Worm (Caenorhabditis elegans): ENCODE results near the gene tcer-1.
A peak's percentile ranks its signal among the peaks of the same experiment; 100 is the strongest.

Gene tcer-1

ce11 chrII:7022370-7023001 lies 27.4 kb downstream of the tcer-1 start, which contains the start of the genes lst-6 and lst-5:
Gene lst-6, minus strand, starts transcription at chrII:7022509.
Gene lst-5, plus strand, starts transcription at chrII:7022913.
- TF ChIP-seq fkh-10 (GFP tag; optimal IDR thresholded peaks at IDR 0.05) (peak; percentile 57), lin-15B (tag; optimal IDR thresholded peaks at IDR 0.05) (peak; percentile 72), nfya-1 (tag; optimal IDR thresholded peaks at IDR 0.05; ENCODE audit: insufficient read depth) (peak; percentile 67), nhr-11 (tag; optimal IDR thresholded peaks at IDR 0.05) (no peak), ceh-28 (tag; optimal IDR thresholded peaks at IDR 0.05) (peak; percentile 34), elt-2 (tag; optimal IDR thresholded peaks at IDR 0.05) (peak; percentile 94), nhr-12 (tag; optimal IDR thresholded peaks at IDR 0.05) (no peak), lin-39 (tag; optimal IDR thresholded peaks at IDR 0.05) (no peak), ceh-82 (tag; optimal IDR thresholded peaks at IDR 0.05) (no peak), nhr-76 (tag; optimal IDR thresholded peaks at IDR 0.05) (no peak), ceh-16 (tag; optimal IDR thresholded peaks at IDR 0.05) (no peak), hmg-11 (tag; optimal IDR thresholded peaks at IDR 0.05) (peak; percentile 79), pha-4 (tag; optimal IDR thresholded peaks at IDR 0.05) (peak; percentile 76), jun-1 (tag; optimal IDR thresholded peaks at IDR 0.05) (peak; percentile 47), snpc-4 (tag; optimal IDR thresholded peaks at IDR 0.05) (peak; percentile 27), pqm-1 (tag; optimal IDR thresholded peaks at IDR 0.05) (peak; percentile 30)

ce11 chrII:7012592-7012991 lies 37.3 kb downstream of the tcer-1 start, which contains the start of gene sqv-7:
Gene sqv-7, minus strand, starts transcription at chrII:7012692.
- TF ChIP-seq unc-39 (tag; optimal IDR thresholded peaks at IDR 0.05): no peak
- no peak for TF ChIP-seq elt-1 (tag; optimal IDR thresholded peaks at IDR 0.05)
- TF ChIP-seq nhr-23 (tag; optimal IDR thresholded peaks at IDR 0.05): no peak
- TF ChIP-seq skn-1 (tag; optimal IDR thresholded peaks at IDR 0.05): no peak
- no peak for TF ChIP-seq nhr-43 (tag; optimal IDR thresholded peaks at IDR 0.05; ENCODE audit: poor library complexity, severe bottlenecking)
- TF ChIP-seq lin-39 (tag; optimal IDR thresholded peaks at IDR 0.05): no peak
- TF ChIP-seq ceh-28 (tag; optimal IDR thresholded peaks at IDR 0.05): no peak
- no peak for TF ChIP-seq nhr-12 (tag; optimal IDR thresholded peaks at IDR 0.05)
- TF ChIP-seq unc-62 (GFP tag; optimal IDR thresholded peaks at IDR 0.05): no peak
- TF ChIP-seq ceh-9 (tag; optimal IDR thresholded peaks at IDR 0.05): no peak
- TF ChIP-seq pqm-1 (tag; optimal IDR thresholded peaks at IDR 0.05): no peak
- TF ChIP-seq ceh-16 (tag; optimal IDR thresholded peaks at IDR 0.05): no peak
- no peak for TF ChIP-seq nhr-25 (tag; optimal IDR thresholded peaks at IDR 0.05)
- TF ChIP-seq aly-2 (tag; optimal IDR thresholded peaks at IDR 0.05): no peak
- no peak for TF ChIP-seq fkh-2 (tag; optimal IDR thresholded peaks at IDR 0.05)
- no peak for TF ChIP-seq zag-1 (tag; optimal IDR thresholded peaks at IDR 0.05)

DNA sequence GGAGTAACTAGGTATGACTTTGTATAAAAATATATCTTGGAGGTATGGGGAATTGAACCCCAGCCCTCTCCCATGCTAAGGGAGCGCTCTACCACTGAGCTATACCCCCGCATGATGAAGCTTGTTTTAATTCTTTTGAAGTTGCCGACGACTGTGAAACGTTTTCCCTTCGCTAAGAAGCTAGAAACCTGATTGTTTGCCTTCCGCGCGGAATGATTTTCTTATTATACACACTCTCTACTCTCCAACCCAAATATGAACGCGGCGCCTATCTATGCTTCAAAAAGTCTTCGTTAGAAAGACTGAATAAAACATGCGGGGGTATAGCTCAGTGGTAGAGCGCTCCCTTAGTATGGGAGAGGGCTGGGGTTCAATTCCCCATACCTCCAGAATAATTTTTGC lies 46.9 kb downstream of the tcer-1 start:
- TF ChIP-seq nhr-28 (tag; optimal IDR thresholded peaks at IDR 0.05) (no peak), pqm-1 (tag; optimal IDR thresholded peaks at IDR 0.05) (peak; percentile 4), nfya-1 (tag; optimal IDR thresholded peaks at IDR 0.05; ENCODE audit: insufficient read depth) (peak; percentile 19), nhr-23 (tag; optimal IDR thresholded peaks at IDR 0.05) (peak; percentile 1), nhr-25 (tag; optimal IDR thresholded peaks at IDR 0.05) (peak; percentile 28), hmg-11 (tag; optimal IDR thresholded peaks at IDR 0.05) (peak; percentile 9), nhr-43 (tag; optimal IDR thresholded peaks at IDR 0.05; ENCODE audit: poor library complexity, severe bottlenecking) (peak; percentile 58), egl-27 (tag; optimal IDR thresholded peaks at IDR 0.05) (no peak)

ce11 chrII:7001405-7001804 lies 48.5 kb downstream of the tcer-1 start:
- TF ChIP-seq lsy-12 (tag; optimal IDR thresholded peaks at IDR 0.05): peak; percentile 13
- TF ChIP-seq elt-2 (tag; optimal IDR thresholded peaks at IDR 0.05): peak; percentile 24

All from whole organism, L3 larva.